Worm (Caenorhabditis elegans): ENCODE results near the gene C02H6.3.

DNA sequence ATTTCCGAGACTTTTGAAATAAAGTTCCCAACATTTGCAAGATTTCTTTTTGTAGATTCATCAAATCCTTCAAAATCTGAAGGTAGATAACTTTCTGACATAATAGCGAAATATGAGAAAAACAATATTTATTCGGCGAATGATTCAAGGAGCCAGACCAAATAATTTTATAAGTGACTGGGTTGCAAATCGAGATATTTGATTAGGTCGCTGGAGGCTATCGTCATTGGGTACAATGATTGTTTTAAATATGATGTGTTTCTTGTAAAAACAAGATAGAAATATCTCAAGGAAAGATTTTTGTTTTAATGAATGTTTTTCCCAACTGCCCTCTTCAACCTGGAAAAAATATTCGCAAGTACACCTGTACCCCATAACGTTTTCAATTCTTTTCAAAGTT, 41.2 kb upstream of the C02H6.3 start, which contains the start of gene srw-69:
- TF ChIP-seq ceh-36 (tag; optimal IDR thresholded peaks at IDR 0.05) (no peak), ama-1 (optimal IDR thresholded peaks at IDR 0.05) (no peak), hmbx-1 (tag; optimal IDR thresholded peaks at IDR 0.05) (no peak), tbx-11 (GFP tag; IDR thresholded peaks at IDR 0.05) (no peak), F13C5.2 (tag; optimal IDR thresholded peaks at IDR 0.05) (no peak), flt-1 (GFP tag; IDR thresholded peaks at IDR 0.05) (no peak), B0310.2 (tag; optimal IDR thresholded peaks at IDR 0.05) (no peak), tbx-37 (GFP tag; conservative IDR thresholded peaks at IDR 0.05) (no peak), hmg-4 (GFP tag; optimal IDR thresholded peaks at IDR 0.05) (no peak)

Data from whole organism, early embryonic.